Worm (Caenorhabditis elegans) whole organism, late embryonic: ENCODE results near the gene dpy-18.

Experiments used
- ceh-48 ChIP-seq: sonication (generic microtip); optimal IDR thresholded peaks from 2 replicates; lab custom pipeline; 2016; ENCODE audit warnings: missing genetic modification characterization, inconsistent platforms, missing compliant biosample characterization
- pros-1 ChIP-seq: fragments of 150-350 bp; optimal IDR thresholded peaks from 2 replicates; lab custom pipeline; 2014; ENCODE audit warnings: missing biosample characterization, missing genetic modification reagents, missing genetic modification characterization
- sox-4 ChIP-seq: sonication (generic microtip); optimal IDR thresholded peaks from 2 replicates; lab custom pipeline; 2017; ENCODE audit warnings: mild to moderate bottlenecking, missing genetic modification characterization, inconsistent platforms, missing compliant biosample characterization
- tbx-2 ChIP-seq: sonication (generic microtip); optimal IDR thresholded peaks from 2 replicates; lab custom pipeline; 2016; ENCODE audit warnings: missing genetic modification characterization, missing compliant biosample characterization
- ztf-16 ChIP-seq: sonication (generic microtip); optimal IDR thresholded peaks from 2 replicates; lab custom pipeline; 2017; ENCODE audit warnings: missing genetic modification characterization, missing compliant biosample characterization

DNA sequence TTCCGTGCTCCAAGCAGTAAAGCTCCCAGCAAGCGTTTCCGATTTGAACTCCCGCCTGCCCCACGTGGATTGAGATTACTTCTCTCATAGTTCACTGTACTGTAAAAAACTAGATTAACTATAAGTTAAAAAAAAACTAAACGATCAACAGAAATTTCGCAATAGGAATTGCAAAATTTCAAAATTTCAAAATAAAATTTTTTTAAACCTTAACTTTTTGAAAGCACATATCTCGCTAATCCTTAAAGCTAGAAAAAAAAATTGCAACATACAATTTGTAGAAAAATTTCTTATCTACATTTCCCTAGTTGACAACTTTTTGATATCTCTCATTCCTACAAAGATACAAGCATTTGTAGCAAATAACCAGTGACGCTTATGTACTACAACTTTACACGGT is 6.1 kb downstream of the dpy-18 start, which contains the start of gene tba-7:
- TF ChIP-seq ztf-16 (no peak), tbx-2 (no peak), ceh-48 (tag; lab: Kevin White, UChicago) (no peak), sox-4 (tag; lab: Kevin White, UChicago) (no peak), pros-1 (tag; lab: Kevin White, UChicago) (no peak)
